Worm (Caenorhabditis elegans) whole organism, young adult: ENCODE results near the gene R05G6.4.

Experiments used
- B0019.2 ChIP-seq: fragments of 200-800 bp; sonication (Bioruptor generic); conservative IDR thresholded peaks from 2 replicates; pipeline ENCODE4 v1.3.6; 2022; ENCODE audit warnings: missing genetic modification reagents, missing genetic modification characterization, missing compliant biosample characterization
- B0336.3 ChIP-seq: fragments of 200-800 bp; sonication (Bioruptor generic); IDR thresholded peaks from 2 replicates; pipeline ENCODE4 v1.3.6; 2022; ENCODE audit warnings: missing genetic modification characterization, missing compliant biosample characterization
- F23B12.7 ChIP-seq: sonication (generic microtip); optimal IDR thresholded peaks from 2 replicates; lab custom pipeline; 2017; ENCODE audit warnings: missing genetic modification characterization, mild to moderate bottlenecking, missing compliant biosample characterization, antibody characterized with exemption, moderate library complexity; ENCODE audit not compliant: insufficient read depth
- F37B4.10 ChIP-seq: fragments of 200-800 bp; sonication (Bioruptor generic); IDR thresholded peaks from 2 replicates; pipeline ENCODE4 v1.3.6; 2022; ENCODE audit warnings: missing genetic modification characterization, missing compliant biosample characterization
- F57C9.4 ChIP-seq: sonication (generic microtip); optimal IDR thresholded peaks from 2 replicates; lab custom pipeline; 2017; ENCODE audit warnings: mild to moderate bottlenecking, missing genetic modification characterization, missing compliant biosample characterization
- K11D2.4 ChIP-seq: fragments of 200-800 bp; sonication (Bioruptor generic); IDR thresholded peaks from 2 replicates; pipeline ENCODE4 v1.3.6; 2022; ENCODE audit warnings: missing genetic modification reagents, missing genetic modification characterization, missing compliant biosample characterization
- K12H6.12 ChIP-seq: fragments of 200-800 bp; sonication (Bioruptor generic); optimal IDR thresholded peaks from 2 replicates; lab custom pipeline; 2018; ENCODE audit warnings: mild to moderate bottlenecking, missing genetic modification characterization, missing compliant biosample characterization
- Y53F4B.3 ChIP-seq: fragments of 200-800 bp; sonication (Bioruptor generic); IDR thresholded peaks from 2 replicates; pipeline ENCODE4 v1.3.6; 2022; ENCODE audit warnings: missing genetic modification reagents, missing genetic modification characterization, missing compliant biosample characterization
- akir-1 ChIP-seq: fragments of 200-800 bp; sonication (Bioruptor generic); optimal IDR thresholded peaks from 2 replicates; lab custom pipeline; 2018; ENCODE audit warnings: mild to moderate bottlenecking, missing genetic modification characterization, moderate library complexity, missing compliant biosample characterization
- atf-7 ChIP-seq: sonication (generic microtip); optimal IDR thresholded peaks from 2 replicates; lab custom pipeline; 2017; ENCODE audit warnings: mild to moderate bottlenecking, missing genetic modification characterization, missing compliant biosample characterization
- attf-6 ChIP-seq: fragments of 200-800 bp; sonication (Bioruptor generic); IDR thresholded peaks from 2 replicates; pipeline ENCODE4 v1.3.6; 2022; ENCODE audit warnings: missing genetic modification reagents, missing genetic modification characterization, missing compliant biosample characterization
- bed-1 ChIP-seq: fragments of 200-800 bp; sonication (Bioruptor generic); IDR thresholded peaks from 2 replicates; pipeline ENCODE4 v1.3.6; 2022; ENCODE audit warnings: missing genetic modification reagents, missing genetic modification characterization, missing compliant biosample characterization
- cebp-2 ChIP-seq: fragments of 200-800 bp; sonication (Bioruptor generic); IDR thresholded peaks from 2 replicates; pipeline ENCODE4 v1.3.6; 2022; ENCODE audit warnings: missing genetic modification characterization, missing compliant biosample characterization
- ceh-100 ChIP-seq: fragments of 200-800 bp; sonication (Bioruptor generic); IDR thresholded peaks from 2 replicates; pipeline ENCODE4 v1.3.6; 2022; ENCODE audit warnings: missing genetic modification reagents, missing genetic modification characterization, missing compliant biosample characterization
- ceh-40 ChIP-seq: fragments of 200-800 bp; sonication (Bioruptor generic); IDR thresholded peaks from 2 replicates; pipeline ENCODE4 v1.3.6; 2022; ENCODE audit warnings: missing genetic modification characterization, missing compliant biosample characterization
- ceh-58 ChIP-seq: fragments of 200-800 bp; sonication (Bioruptor generic); IDR thresholded peaks from 2 replicates; pipeline ENCODE4 v1.3.6; 2022; ENCODE audit warnings: missing genetic modification characterization, missing compliant biosample characterization
- ceh-91 ChIP-seq: fragments of 200-800 bp; sonication (Bioruptor generic); IDR thresholded peaks from 2 replicates; pipeline ENCODE4 v1.3.6; 2022; ENCODE audit warnings: missing genetic modification reagents, missing genetic modification characterization, missing compliant biosample characterization
- die-1 ChIP-seq: sonication (generic microtip); optimal IDR thresholded peaks from 2 replicates; lab custom pipeline; 2016; ENCODE audit warnings: missing genotype, mild to moderate bottlenecking, missing genetic modification characterization, missing compliant biosample characterization
- efl-1 ChIP-seq: fragments of 150-350 bp; optimal IDR thresholded peaks from 2 replicates; lab custom pipeline; 2014; ENCODE audit warnings: missing biosample characterization, missing genetic modification reagents, missing genetic modification characterization
- fkh-3 ChIP-seq: sonication (generic microtip); optimal IDR thresholded peaks from 2 replicates; lab custom pipeline; 2016; ENCODE audit warnings: mild to moderate bottlenecking, missing genetic modification characterization, missing compliant biosample characterization
- hlh-26 ChIP-seq: fragments of 200-800 bp; sonication (Bioruptor generic); conservative IDR thresholded peaks from 2 replicates; pipeline ENCODE4 v1.3.6; 2022; ENCODE audit warnings: missing genetic modification reagents, missing genetic modification characterization, missing compliant biosample characterization
- hmg-1.2 ChIP-seq: fragments of 200-800 bp; sonication (Bioruptor generic); IDR thresholded peaks from 2 replicates; pipeline ENCODE4 v1.3.6; 2022; ENCODE audit warnings: missing genetic modification reagents, missing genetic modification characterization, missing compliant biosample characterization
- lag-1 ChIP-seq: fragments of 200-800 bp; sonication (Bioruptor generic); IDR thresholded peaks from 2 replicates; pipeline ENCODE4 v1.3.6; 2022; ENCODE audit warnings: missing genetic modification reagents, missing genetic modification characterization, missing compliant biosample characterization
- let-526 ChIP-seq: fragments of 200-800 bp; sonication (Bioruptor generic); IDR thresholded peaks from 2 replicates; pipeline ENCODE4 v1.3.6; 2022; ENCODE audit warnings: missing genetic modification reagents, missing genetic modification characterization, missing compliant biosample characterization
- let-607 ChIP-seq, 2 experiments: fragments of 200-800 bp in 1 of 2; sonication (Bioruptor generic) in 1 of 2; sonication (generic microtip) in 1 of 2; optimal IDR thresholded peaks; 2 replicates each; lab custom pipeline; 2016 to 2018; ENCODE audit warnings: mild to moderate bottlenecking in 2 of 2, missing compliant biosample characterization in 2 of 2, missing genetic modification characterization in 2 of 2, moderate library complexity in 2 of 2, missing genotype in 1 of 2
- lin-26 ChIP-seq: fragments of 200-800 bp; sonication (Bioruptor generic); IDR thresholded peaks from 2 replicates; pipeline ENCODE4 v1.3.6; 2022; ENCODE audit warnings: missing genetic modification reagents, missing genetic modification characterization, missing compliant biosample characterization
- lin-40 ChIP-seq: sonication (generic microtip); optimal IDR thresholded peaks from 2 replicates; lab custom pipeline; 2016; ENCODE audit warnings: missing genetic modification characterization, mild to moderate bottlenecking, missing compliant biosample characterization, missing genotype, missing genetic modification reagents
- lin-54 ChIP-seq: fragments of 200-800 bp; sonication (Bioruptor generic); optimal IDR thresholded peaks from 2 replicates; lab custom pipeline; 2018; ENCODE audit warnings: mild to moderate bottlenecking, missing genetic modification characterization, missing compliant biosample characterization
- lsl-1 ChIP-seq: fragments of 200-800 bp; sonication (Bioruptor generic); optimal IDR thresholded peaks from 2 replicates; lab custom pipeline; 2018; ENCODE audit warnings: mild to moderate bottlenecking, missing genetic modification characterization, moderate library complexity, missing compliant biosample characterization
- madf-3 ChIP-seq: fragments of 200-800 bp; sonication (Bioruptor generic); IDR thresholded peaks from 2 replicates; pipeline ENCODE4 v1.3.6; 2022; ENCODE audit warnings: missing genetic modification reagents, missing genetic modification characterization, missing compliant biosample characterization
- mcd-1 ChIP-seq: fragments of 200-800 bp; sonication (Bioruptor generic); IDR thresholded peaks from 2 replicates; pipeline ENCODE4 v1.3.6; 2022; ENCODE audit warnings: missing genetic modification reagents, missing genetic modification characterization, missing compliant biosample characterization
- nfya-2 ChIP-seq: fragments of 200-800 bp; sonication (Bioruptor generic); IDR thresholded peaks from 2 replicates; pipeline ENCODE4 v1.3.6; 2022; ENCODE audit warnings: missing genetic modification reagents, missing genetic modification characterization, missing compliant biosample characterization
- nfyb-1 ChIP-seq: fragments of 200-800 bp; sonication (Bioruptor generic); IDR thresholded peaks from 2 replicates; pipeline ENCODE4 v1.3.6; 2022; ENCODE audit warnings: missing genetic modification reagents, missing genetic modification characterization, missing compliant biosample characterization
- nhr-179 ChIP-seq: sonication (generic microtip); optimal IDR thresholded peaks from 2 replicates; lab custom pipeline; 2016; ENCODE audit warnings: mild to moderate bottlenecking, missing genetic modification characterization, missing compliant biosample characterization
- nhr-27 ChIP-seq: fragments of 200-800 bp; sonication (Bioruptor generic); optimal IDR thresholded peaks from 2 replicates; lab custom pipeline; 2018; ENCODE audit warnings: mild to moderate bottlenecking, missing genetic modification characterization, moderate library complexity, missing compliant biosample characterization
- nhr-80 ChIP-seq: sonication (generic microtip); optimal IDR thresholded peaks from 2 replicates; lab custom pipeline; 2016; ENCODE audit warnings: missing genetic modification characterization, missing compliant biosample characterization
- pha-4 ChIP-seq: fragments of 150-350 bp; sonication (generic microtip); optimal IDR thresholded peaks from 2 replicates; lab custom pipeline; 2014; ENCODE audit warnings: missing biosample characterization, missing genetic modification reagents, missing genetic modification characterization
- rcor-1 ChIP-seq: fragments of 200-800 bp; sonication (Bioruptor generic); IDR thresholded peaks from 2 replicates; pipeline ENCODE4 v1.3.6; 2022; ENCODE audit warnings: missing genetic modification reagents, missing genetic modification characterization, missing compliant biosample characterization
- rec-8 ChIP-seq, 2 experiments: sonication (generic microtip); optimal IDR thresholded peaks; 2 replicates each; lab custom pipeline; 2016; ENCODE audit warnings: mild to moderate bottlenecking in 2 of 2, missing genetic modification characterization in 2 of 2, missing genetic modification reagents in 2 of 2, missing genotype in 2 of 2, missing biosample characterization in 1 of 2, missing compliant biosample characterization in 1 of 2, moderate library complexity in 1 of 2
- snpc-1.3 ChIP-seq: sonication (generic microtip); optimal IDR thresholded peaks from 2 replicates; lab custom pipeline; 2017; ENCODE audit warnings: missing genetic modification characterization, mild to moderate bottlenecking, missing compliant biosample characterization, antibody characterized with exemption, moderate library complexity, missing genotype, missing genetic modification reagents; ENCODE audit not compliant: insufficient read depth
- snpc-3.4 ChIP-seq: sonication (generic microtip); optimal IDR thresholded peaks from 2 replicates; lab custom pipeline; 2017; ENCODE audit warnings: missing genetic modification characterization, mild to moderate bottlenecking, missing compliant biosample characterization, antibody characterized with exemption, moderate library complexity, missing genotype, missing genetic modification reagents
- somi-1 ChIP-seq: fragments of 200-800 bp; sonication (Bioruptor generic); optimal IDR thresholded peaks from 2 replicates; lab custom pipeline; 2018; ENCODE audit warnings: mild to moderate bottlenecking, missing genetic modification characterization, missing compliant biosample characterization
- sptf-2 ChIP-seq: fragments of 200-800 bp; sonication (Bioruptor generic); optimal IDR thresholded peaks from 2 replicates; lab custom pipeline; 2018; ENCODE audit warnings: mild to moderate bottlenecking, missing genetic modification characterization, missing compliant biosample characterization
- unc-130 ChIP-seq: sonication (generic microtip); optimal IDR thresholded peaks from 2 replicates; lab custom pipeline; 2016; ENCODE audit warnings: missing genetic modification reagents, missing genetic modification characterization, missing compliant biosample characterization
- ztf-18 ChIP-seq: sonication (generic microtip); optimal IDR thresholded peaks from 2 replicates; lab custom pipeline; 2016; ENCODE audit warnings: missing genotype, mild to moderate bottlenecking, missing genetic modification characterization, missing compliant biosample characterization
- ztf-22 ChIP-seq: fragments of 200-800 bp; sonication (Bioruptor generic); optimal IDR thresholded peaks from 2 replicates; lab custom pipeline; 2018; ENCODE audit warnings: mild to moderate bottlenecking, missing genetic modification characterization, moderate library complexity, missing compliant biosample characterization
- ztf-25 ChIP-seq: fragments of 200-800 bp; sonication (Bioruptor generic); IDR thresholded peaks from 2 replicates; pipeline ENCODE4 v1.3.6; 2022; ENCODE audit warnings: missing genetic modification reagents, missing genetic modification characterization, missing compliant biosample characterization
- ztf-3 ChIP-seq: fragments of 200-800 bp; sonication (Bioruptor generic); optimal IDR thresholded peaks from 2 replicates; lab custom pipeline; 2018; ENCODE audit warnings: mild to moderate bottlenecking, missing genetic modification characterization, missing compliant biosample characterization

R05G6.4 gene

ce11 chrIV:7507841-7508509, 5.1 kb upstream of the R05G6.4 start, which contains the start of the genes vdac-1 and R05G6.5 (continued):
- TF ChIP-seq efl-1 (GFP tag; lab: Kevin White, UChicago) (no peak), hlh-26 (GFP tag; lab: Robert Waterston, UW) (no peak), unc-130 (GFP tag; lab: Kevin White, UChicago) (no peak), ztf-22 (GFP tag; lab: Kevin White, UChicago) (no peak), let-607 (tag; optimal IDR thresholded peaks at IDR 0.05; lab: Kevin White, UChicago) (peak; percentile 75 to 78), lin-40 (peak; percentile 68), lsl-1 (GFP tag; lab: Kevin White, UChicago) (no peak), lag-1 (GFP tag; lab: Robert Waterston, UW) (no peak), nfyb-1 (GFP tag; lab: Robert Waterston, UW) (peak; percentile 44; the same call in 1 of the 2 replicates), pha-4 (tag; lab: Kevin White, UChicago) (no peak), fkh-3 (tag; lab: Kevin White, UChicago) (no peak), K11D2.4 (GFP tag; lab: Robert Waterston, UW) (peak; percentile 54; the same call in 1 of the 2 replicates), rec-8 (tag; optimal IDR thresholded peaks at IDR 0.05; lab: Kevin White, UChicago) (no peak), die-1 (tag; lab: Kevin White, UChicago) (peak; percentile 16), ceh-58 (GFP tag; lab: Robert Waterston, UW) (no peak), somi-1 (GFP tag; lab: Kevin White, UChicago) (peak; percentile 65), akir-1 (no peak), ceh-91 (GFP tag; lab: Robert Waterston, UW) (no peak), F23B12.7 (peak; percentile 25), F57C9.4 (tag; lab: Kevin White, UChicago) (no peak), F37B4.10 (GFP tag; lab: Robert Waterston, UW) (no peak), ztf-3 (GFP tag; lab: Kevin White, UChicago) (no peak), let-526 (GFP tag; lab: Robert Waterston, UW) (no peak), rcor-1 (GFP tag; lab: Robert Waterston, UW) (peak; percentile 39; the same call in 1 of the 2 replicates), B0019.2 (no peak), sptf-2 (no peak), attf-6 (GFP tag; lab: Robert Waterston, UW) (no peak; the same call in 1 of the 2 replicates), ceh-40 (no peak), nfya-2 (GFP tag; lab: Robert Waterston, UW) (no peak), ztf-18 (tag; lab: Kevin White, UChicago) (peak; percentile 42), bed-1 (GFP tag; lab: Robert Waterston, UW) (no peak), snpc-3.4 (tag; lab: Kevin White, UChicago) (no peak), lin-54 (peak; percentile 81), nhr-27 (tag; lab: Kevin White, UChicago) (no peak), mcd-1 (peak; percentile 75), K12H6.12 (peak; percentile 51), ztf-25 (no peak), lin-26 (GFP tag; lab: Robert Waterston, UW) (no peak), ceh-100 (GFP tag; lab: Robert Waterston, UW) (0 out of 2 replicates have a peak, but pooled peaks have one; percentile 40), Y53F4B.3 (GFP tag; lab: Robert Waterston, UW) (no peak), madf-3 (GFP tag; lab: Robert Waterston, UW) (peak; percentile 97), nhr-179 (tag; lab: Kevin White, UChicago) (no peak), nhr-80 (tag; lab: Kevin White, UChicago) (peak; percentile 97), cebp-2 (GFP tag; lab: Robert Waterston, UW) (no peak), snpc-1.3 (no peak), atf-7 (tag; lab: Kevin White, UChicago) (peak; percentile 44), hmg-1.2 (GFP tag; lab: Robert Waterston, UW) (peak; percentile 92), B0336.3 (GFP tag; lab: Robert Waterston, UW) (peak; percentile 75)
